Fruit fly (Drosophila melanogaster) whole organism, embryonic: ENCODE data around the gene CG31064.

Experiments
- Bteb2 ChIP-seq: fragments of 200-800 bp; sonication (Bioruptor generic); optimal IDR thresholded peaks from 2 replicates; lab custom pipeline; 2016; ENCODE audit warnings: missing biosample characterization, missing genetic modification characterization
- CG10366 ChIP-seq: fragments of 200-800 bp; sonication (Bioruptor generic); IDR thresholded peaks from 2 replicates; pipeline ENCODE4 v1.3.6; 2022; ENCODE audit warnings: missing biosample characterization, missing genetic modification characterization
- CG10654 ChIP-seq: fragments of 200-800 bp; sonication (Bioruptor generic); optimal IDR thresholded peaks from 2 replicates; lab custom pipeline; 2016; ENCODE audit warnings: missing biosample characterization, missing genetic modification characterization
- CG10959 ChIP-seq: fragments of 200-800 bp; sonication (Bioruptor generic); IDR thresholded peaks from 2 replicates; pipeline ENCODE4 v1.3.6; 2022; ENCODE audit warnings: missing biosample characterization, missing genetic modification characterization
- CG12942 ChIP-seq: fragments of 200-800 bp; sonication (Bioruptor generic); optimal IDR thresholded peaks from 3 replicates; lab custom pipeline; 2016; ENCODE audit warnings: missing biosample characterization, missing genetic modification characterization
- CG13287 ChIP-seq: fragments of 200-800 bp; sonication (Bioruptor generic); IDR thresholded peaks from 2 replicates; pipeline ENCODE4 v1.3.6; 2022; ENCODE audit warnings: missing biosample characterization, missing genetic modification characterization; ENCODE audit not compliant: partially characterized antibody
- CG13424 ChIP-seq: fragments of 200-800 bp; sonication (Bioruptor generic); optimal IDR thresholded peaks from 2 replicates; lab custom pipeline; 2019; ENCODE audit warnings: missing biosample characterization, mild to moderate bottlenecking, missing genetic modification characterization, moderate library complexity
- CG14441 ChIP-seq: fragments of 200-800 bp; sonication (Bioruptor generic); IDR thresholded peaks from 2 replicates; pipeline ENCODE4 v1.3.6; 2022; ENCODE audit warnings: missing biosample characterization, missing genetic modification characterization
- CG18619 ChIP-seq: fragments of 200-800 bp; sonication (Bioruptor generic); optimal IDR thresholded peaks from 3 replicates; lab custom pipeline; 2017; ENCODE audit warnings: missing biosample characterization, mild to moderate bottlenecking, missing genetic modification characterization
- CG3281 ChIP-seq: fragments of 200-800 bp; sonication (Bioruptor generic); optimal IDR thresholded peaks from 3 replicates; lab custom pipeline; 2017; ENCODE audit warnings: missing biosample characterization, mild to moderate bottlenecking, missing genetic modification characterization
- CG3838 ChIP-seq: fragments of 200-800 bp; sonication (Bioruptor generic); optimal IDR thresholded peaks from 3 replicates; lab custom pipeline; 2016; ENCODE audit warnings: missing biosample characterization, missing genetic modification characterization
- CG42726 ChIP-seq: fragments of 200-800 bp; sonication (Bioruptor generic); IDR thresholded peaks from 2 replicates; pipeline ENCODE4 v1.3.6; 2022; ENCODE audit warnings: missing biosample characterization, missing genetic modification characterization; ENCODE audit not compliant: partially characterized antibody
- CG4282 ChIP-seq: fragments of 200-800 bp; sonication (Bioruptor generic); optimal IDR thresholded peaks from 2 replicates; lab custom pipeline; 2016; ENCODE audit warnings: missing biosample characterization, missing genetic modification characterization
- CG4328 ChIP-seq: fragments of 200-800 bp; sonication (Bioruptor generic); optimal IDR thresholded peaks from 3 replicates; lab custom pipeline; 2017; ENCODE audit warnings: missing biosample characterization, missing genetic modification reagents, missing genetic modification characterization
- CG4617 ChIP-seq: fragments of 200-800 bp; sonication (Bioruptor generic); optimal IDR thresholded peaks from 3 replicates; lab custom pipeline; 2016; ENCODE audit warnings: missing biosample characterization, missing genetic modification characterization, borderline replicate concordance
- Doc3 ChIP-seq: fragments of 200-800 bp; sonication (Bioruptor generic); IDR thresholded peaks from 3 replicates; pipeline ENCODE4 v1.3.6; 2022; ENCODE audit warnings: missing biosample characterization, missing genetic modification characterization; ENCODE audit not compliant: partially characterized antibody
- E2f2 ChIP-seq: fragments of 200-800 bp; sonication (Bioruptor generic); IDR thresholded peaks from 2 replicates; pipeline ENCODE4 v1.3.6; 2022; ENCODE audit warnings: missing biosample characterization, missing genetic modification characterization
- Fer3 ChIP-seq: fragments of 200-800 bp; sonication (Bioruptor generic); optimal IDR thresholded peaks from 2 replicates; lab custom pipeline; 2018; ENCODE audit warnings: missing biosample characterization, mild to moderate bottlenecking, missing genetic modification characterization, moderate library complexity
- GATAe ChIP-seq: fragments of 200-800 bp; sonication (Bioruptor generic); conservative IDR thresholded peaks from 2 replicates; pipeline ENCODE4 v1.3.6; 2022; ENCODE audit warnings: missing biosample characterization, missing genetic modification characterization
- HLH3B ChIP-seq: fragments of 200-800 bp; sonication (Bioruptor generic); IDR thresholded peaks from 2 replicates; pipeline ENCODE4 v1.3.6; 2022; ENCODE audit warnings: missing biosample characterization, missing genetic modification characterization
- HmgD ChIP-seq: fragments of 200-800 bp; sonication (Bioruptor generic); optimal IDR thresholded peaks from 3 replicates; lab custom pipeline; 2016; ENCODE audit warnings: missing biosample characterization, missing genetic modification characterization
- Lim3 ChIP-seq: fragments of 200-800 bp; sonication (Bioruptor generic); IDR thresholded peaks from 2 replicates; pipeline ENCODE4 v1.3.6; 2022; ENCODE audit warnings: missing biosample characterization, missing genetic modification characterization
- Med ChIP-seq: fragments of 200-800 bp; sonication (Bioruptor generic); peaks from one replicate; lab custom pipeline; 2016; ENCODE audit warnings: missing biosample characterization, missing genetic modification characterization, mild to moderate bottlenecking, inconsistent platforms, moderate library complexity
- Neu2 ChIP-seq: fragments of 200-800 bp; sonication (Bioruptor generic); optimal IDR thresholded peaks from 3 replicates; lab custom pipeline; 2016; ENCODE audit warnings: missing biosample characterization, missing genetic modification characterization, borderline replicate concordance
- Oaz ChIP-seq: fragments of 200-800 bp; sonication (Bioruptor generic); IDR thresholded peaks from 2 replicates; pipeline ENCODE4 v1.3.6; 2022; ENCODE audit warnings: missing biosample characterization, missing genetic modification characterization
- Tbp ChIP-seq: fragments of >200 bp; optimal IDR thresholded peaks from 2 replicates; lab custom pipeline; 2018; ENCODE audit warnings: missing biosample characterization, missing genetic modification characterization
- bcd ChIP-seq: fragments of 200-800 bp; sonication (Bioruptor generic); optimal IDR thresholded peaks from 2 replicates; lab custom pipeline; 2017; ENCODE audit warnings: missing biosample characterization, mild to moderate bottlenecking, missing genetic modification characterization
- cas ChIP-seq: fragments of 200-800 bp; sonication (Bioruptor generic); IDR thresholded peaks from 2 replicates; pipeline ENCODE4 v1.3.6; 2022; ENCODE audit warnings: missing biosample characterization, missing genetic modification characterization
- caup ChIP-seq: fragments of 200-800 bp; sonication (Bioruptor generic); optimal IDR thresholded peaks from 3 replicates; lab custom pipeline; 2017; ENCODE audit warnings: missing biosample characterization, mild to moderate bottlenecking, missing genetic modification characterization, moderate library complexity; ENCODE audit not compliant: severe bottlenecking
- crc ChIP-seq: fragments of 200-800 bp; sonication (Bioruptor generic); optimal IDR thresholded peaks from 2 replicates; lab custom pipeline; 2016; ENCODE audit warnings: missing biosample characterization, missing genetic modification characterization
- esg ChIP-seq: fragments of 200-800 bp; sonication (Bioruptor generic); conservative IDR thresholded peaks from 2 replicates; pipeline ENCODE4 v1.3.6; 2022; ENCODE audit warnings: missing biosample characterization, missing genetic modification characterization
- ewg ChIP-seq: fragments of 200-800 bp; sonication (Bioruptor generic); optimal IDR thresholded peaks from 3 replicates; lab custom pipeline; 2017; ENCODE audit warnings: mild to moderate bottlenecking, missing biosample characterization, missing genetic modification reagents, missing genetic modification characterization
- gce ChIP-seq: fragments of 200-800 bp; sonication (Bioruptor generic); IDR thresholded peaks from 3 replicates; pipeline ENCODE4 v1.3.6; 2022; ENCODE audit warnings: missing biosample characterization, missing genetic modification characterization
- insv ChIP-seq, 2 experiments: fragments of 200-800 bp; sonication (Bioruptor generic); optimal IDR thresholded peaks; 3 replicates each; lab custom pipeline; 2016 to 2018; ENCODE audit warnings: missing biosample characterization in 2 of 2, missing genetic modification characterization in 2 of 2
- jing ChIP-seq: fragments of 200-800 bp; sonication (Bioruptor generic); optimal IDR thresholded peaks from 2 replicates; lab custom pipeline; 2018; ENCODE audit warnings: missing biosample characterization, mild to moderate bottlenecking, missing genetic modification characterization
- lbe ChIP-seq: fragments of 200-800 bp; sonication (Bioruptor generic); optimal IDR thresholded peaks from 2 replicates; lab custom pipeline; 2016; ENCODE audit warnings: missing biosample characterization, mild to moderate bottlenecking, missing genetic modification characterization
- lmd ChIP-seq: fragments of 200-800 bp; sonication (Bioruptor generic); IDR thresholded peaks from 2 replicates; pipeline ENCODE4 v1.3.6; 2022; ENCODE audit warnings: missing biosample characterization, missing genetic modification characterization
- lov ChIP-seq, 2 experiments: fragments of 200-800 bp in 1 of 2; fragments of >200 bp in 1 of 2; sonication (Bioruptor generic) in 1 of 2; IDR thresholded peaks in 1 of 2; optimal IDR thresholded peaks in 1 of 2; 2 replicates in 1 of 2; 3 replicates in 1 of 2; pipeline versions ENCODE4 v1.3.6 to Lab custom; 2017 to 2022; ENCODE audit warnings: missing biosample characterization in 1 of 2, missing genetic modification characterization in 1 of 2
- mirr ChIP-seq: fragments of 200-800 bp; sonication (Bioruptor generic); optimal IDR thresholded peaks from 3 replicates; lab custom pipeline; 2018; ENCODE audit warnings: missing biosample characterization, mild to moderate bottlenecking, missing genetic modification characterization
- nerfin-2 ChIP-seq: fragments of 200-800 bp; sonication (Bioruptor generic); IDR thresholded peaks from 2 replicates; pipeline ENCODE4 v1.3.6; 2022; ENCODE audit warnings: missing biosample characterization, missing genetic modification characterization; ENCODE audit not compliant: partially characterized antibody
- nmo ChIP-seq: fragments of 200-800 bp; sonication (Bioruptor generic); optimal IDR thresholded peaks from 2 replicates; lab custom pipeline; 2018; ENCODE audit warnings: missing biosample characterization, mild to moderate bottlenecking, missing genetic modification characterization, moderate library complexity
- repo ChIP-seq: fragments of 200-800 bp; sonication (Bioruptor generic); optimal IDR thresholded peaks from 2 replicates; lab custom pipeline; 2016; ENCODE audit warnings: missing biosample characterization, missing genetic modification characterization
- sr ChIP-seq: fragments of 200-800 bp; sonication (Bioruptor generic); IDR thresholded peaks from 3 replicates; pipeline ENCODE4 v1.3.6; 2022; ENCODE audit warnings: missing biosample characterization, missing genetic modification characterization
- ssp ChIP-seq: fragments of 200-800 bp; sonication (Bioruptor generic); IDR thresholded peaks from 2 replicates; pipeline ENCODE4 v1.3.6; 2022; ENCODE audit warnings: missing biosample characterization, missing genetic modification characterization
- toy ChIP-seq: fragments of 200-800 bp; sonication (Bioruptor generic); IDR thresholded peaks from 2 replicates; pipeline ENCODE4 v1.3.6; 2022; ENCODE audit warnings: missing biosample characterization, missing genetic modification characterization
- trem ChIP-seq: fragments of 200-800 bp; optimal IDR thresholded peaks from 3 replicates; lab custom pipeline; 2019; ENCODE audit warnings: missing biosample characterization, mild to moderate bottlenecking, missing genetic modification characterization, moderate library complexity
- tup ChIP-seq: fragments of 200-800 bp; sonication (Bioruptor generic); optimal IDR thresholded peaks from 2 replicates; lab custom pipeline; 2016; ENCODE audit warnings: missing biosample characterization, mild to moderate bottlenecking, missing genetic modification characterization, moderate library complexity
- usp ChIP-seq: fragments of >200 bp; optimal IDR thresholded peaks from 2 replicates; lab custom pipeline; 2017; ENCODE audit warnings: missing biosample characterization, missing genetic modification characterization
- vnd ChIP-seq: fragments of 200-800 bp; sonication (Bioruptor generic); IDR thresholded peaks from 3 replicates; pipeline ENCODE4 v1.3.6; 2022; ENCODE audit warnings: missing biosample characterization, missing genetic modification characterization; ENCODE audit not compliant: partially characterized antibody
- zf30C ChIP-seq: fragments of 200-800 bp; sonication (Bioruptor generic); optimal IDR thresholded peaks from 3 replicates; lab custom pipeline; 2018; ENCODE audit warnings: missing biosample characterization, mild to moderate bottlenecking, missing genetic modification characterization

Gene CG31064

dm6 chr3R:27282286-27282685 is 43.4 kb upstream of the CG31064 start, which contains the start of gene mrt (continued):
- TF ChIP-seq Doc3 (GFP tag; lab: Robert Waterston, UW) (no peak), CG10366 (GFP tag; lab: Robert Waterston, UW) (peak; percentile 38), CG4328 (GFP tag; lab: Kevin White, UChicago) (peak; percentile 42), esg (GFP tag; lab: Robert Waterston, UW) (peak; percentile 38), cas (GFP tag; lab: Robert Waterston, UW) (no peak), ewg (GFP tag; lab: Kevin White, UChicago) (no peak), CG3838 (GFP tag; lab: Kevin White, UChicago) (no peak), trem (peak; percentile 21), CG14441 (GFP tag; lab: Robert Waterston, UW) (0 out of 2 replicates have a peak, but pooled peaks have one; percentile 6), CG4617 (peak; percentile 12), Bteb2 (GFP tag; lab: Kevin White, UChicago) (peak; percentile 52), CG4282 (GFP tag; lab: Kevin White, UChicago) (peak; percentile 24), crc (GFP tag; lab: Kevin White, UChicago) (peak; percentile 67), CG10654 (GFP tag; lab: Kevin White, UChicago) (peak; percentile 7), vnd (no peak), Neu2 (GFP tag; lab: Kevin White, UChicago) (no peak), nmo (peak; percentile 43), CG18619 (GFP tag; lab: Kevin White, UChicago) (peak; percentile 61), CG13424 (tag; lab: Kevin White, UChicago) (peak; percentile 43), zf30C (GFP tag; lab: Kevin White, UChicago) (no peak), mirr (peak; percentile 18), Med (peak; percentile 96), insv (GFP tag; optimal IDR thresholded peaks at IDR 0.05; lab: Kevin White, UChicago) (no peak), GATAe (no peak), bcd (GFP tag; lab: Kevin White, UChicago) (peak; percentile 63), CG13287 (GFP tag; lab: Robert Waterston, UW) (no peak), sr (GFP tag; lab: Robert Waterston, UW) (no peak), CG3281 (peak; percentile 79), Fer3 (peak; percentile 67), HmgD (GFP tag; lab: Kevin White, UChicago) (no peak), toy (no peak), lbe (GFP tag; lab: Kevin White, UChicago) (no peak), Lim3 (GFP tag; lab: Robert Waterston, UW) (no peak), ssp (no peak), nerfin-2 (no peak), Oaz (GFP tag; lab: Robert Waterston, UW) (no peak), HLH3B (GFP tag; lab: Robert Waterston, UW) (0 out of 2 replicates have a peak, but pooled peaks have one; percentile 10), CG12942 (peak; percentile 21), CG10959 (GFP tag; lab: Robert Waterston, UW) (no peak), tup (GFP tag; lab: Kevin White, UChicago) (no peak), usp (GFP tag; lab: Kevin White, UChicago) (no peak), caup (GFP tag; lab: Kevin White, UChicago) (peak; percentile 52), repo (peak; percentile 7), gce (GFP tag; lab: Robert Waterston, UW) (peak; percentile 29; the same call in 1 of the 3 replicates), Tbp (GFP tag; lab: Kevin White, UChicago) (no peak), jing (no peak), E2f2 (GFP tag; lab: Robert Waterston, UW) (peak; percentile 19; the same call in 1 of the 2 replicates), lmd (GFP tag; lab: Robert Waterston, UW) (peak; percentile 69), lov (optimal IDR thresholded peaks at IDR 0.05; lab: Kevin White, UChicago) (no peak), lov (GFP tag; IDR thresholded peaks at IDR 0.05; lab: Robert Waterston, UW) (no peak), CG42726 (GFP tag; lab: Robert Waterston, UW) (no peak)
